Fruit fly (Drosophila melanogaster): ENCODE measurements around the gene Doc3.

Doc3 gene

dm6 chr3L:9025680-9026079 is 20.7 kb downstream of the Doc3 start (continued):
- TF ChIP-seq dmrt99B (tag; optimal IDR thresholded peaks at IDR 0.05) (peak; percentile 95), pita (GFP tag; optimal IDR thresholded peaks at IDR 0.05) (no peak), CG43689 (GFP tag; IDR thresholded peaks at IDR 0.05) (peak; percentile 86), CHES-1-like (GFP tag; optimal IDR thresholded peaks at IDR 0.05) (peak; percentile 70), kah (GFP tag; optimal IDR thresholded peaks at IDR 0.05) (peak; percentile 68), Dip2 (GFP tag; IDR thresholded peaks at IDR 0.05) (0 out of 2 replicates have a peak, but pooled peaks have one; percentile 20), HmgD (GFP tag; optimal IDR thresholded peaks at IDR 0.05) (no peak), CG8290 (GFP tag; optimal IDR thresholded peaks at IDR 0.05) (peak; percentile 85), CG8290 (tag; optimal IDR thresholded peaks at IDR 0.05) (peak in 1 of 2 experiments; percentile 57), Hmx (GFP tag; optimal IDR thresholded peaks at IDR 0.05) (peak; percentile 67), cato (GFP tag; optimal IDR thresholded peaks at IDR 0.05; ENCODE audit: borderline replicate concordance) (peak; percentile 62), Hand (GFP tag; optimal IDR thresholded peaks at IDR 0.05) (peak; percentile 48), tio (GFP tag; optimal IDR thresholded peaks at IDR 0.05) (peak; percentile 70), caup (GFP tag; optimal IDR thresholded peaks at IDR 0.05; ENCODE audit: severe bottlenecking) (peak; percentile 74), D19A (tag; optimal IDR thresholded peaks at IDR 0.05) (peak; percentile 76), dimm (GFP tag; IDR thresholded peaks at IDR 0.05) (peak; percentile 58), Myb (GFP tag; optimal IDR thresholded peaks at IDR 0.05) (peak; percentile 27), sens (GFP tag) (peak; percentile 97), dm (GFP tag; optimal IDR thresholded peaks at IDR 0.05) (peak; percentile 65), Gug (GFP tag; IDR thresholded peaks at IDR 0.05) (peak; percentile 80), gcm2 (GFP tag; optimal IDR thresholded peaks at IDR 0.05) (peak; percentile 75), Nf-YC (tag; optimal IDR thresholded peaks at IDR 0.05) (peak; percentile 26), br (optimal IDR thresholded peaks at IDR 0.05) (no peak), Elba2 (GFP tag; optimal IDR thresholded peaks at IDR 0.05) (peak; percentile 19), CG9817 (tag; optimal IDR thresholded peaks at IDR 0.05) (peak; percentile 71), CG3995 (GFP tag; optimal IDR thresholded peaks at IDR 0.05) (peak; percentile 12), CG14860 (GFP tag; IDR thresholded peaks at IDR 0.05; ENCODE audit: partially characterized antibody) (no peak), pros (GFP tag; optimal IDR thresholded peaks at IDR 0.05) (peak; percentile 75), CG16815 (GFP tag; optimal IDR thresholded peaks at IDR 0.05) (peak; percentile 50), CG6854 (GFP tag; optimal IDR thresholded peaks at IDR 0.05) (peak; percentile 33), CG3726 (GFP tag; IDR thresholded peaks at IDR 0.05) (peak; percentile 86), zf30C (GFP tag; optimal IDR thresholded peaks at IDR 0.05) (peak; percentile 59), kni (GFP tag; optimal IDR thresholded peaks at IDR 0.05) (no peak), CG5180 (GFP tag; optimal IDR thresholded peaks at IDR 0.05) (peak; percentile 74), CG18599 (GFP tag; optimal IDR thresholded peaks at IDR 0.05) (peak; percentile 77), CG15601 (tag; optimal IDR thresholded peaks at IDR 0.05) (peak; percentile 75), gro (GFP tag; optimal IDR thresholded peaks at IDR 0.05) (peak; percentile 57), CG9437 (GFP tag; optimal IDR thresholded peaks at IDR 0.05) (peak; percentile 66), CG15479 (GFP tag; optimal IDR thresholded peaks at IDR 0.05) (no peak), lola (GFP tag; optimal IDR thresholded peaks at IDR 0.05) (peak in 1 of 3 experiments; percentile 79), CG30403 (GFP tag; optimal IDR thresholded peaks at IDR 0.05) (peak; percentile 84), CG11695 (GFP tag; IDR thresholded peaks at IDR 0.05) (peak; percentile 92), da (GFP tag; optimal IDR thresholded peaks at IDR 0.05) (peak; percentile 41), fd96Cb (tag; optimal IDR thresholded peaks at IDR 0.05) (peak; percentile 88), her (GFP tag; optimal IDR thresholded peaks at IDR 0.05) (peak; percentile 37), crol (GFP tag; IDR thresholded peaks at IDR 0.05) (no peak), ab (GFP tag; optimal IDR thresholded peaks at IDR 0.05) (peak; percentile 37), fru (optimal IDR thresholded peaks at IDR 0.05) (no peak), Usf (GFP tag; optimal IDR thresholded peaks at IDR 0.05) (peak; percentile 10), CG11247 (GFP tag; IDR thresholded peaks at IDR 0.05) (peak; percentile 78), B-H1 (GFP tag; IDR thresholded peaks at IDR 0.05) (peak; percentile 84), sim (GFP tag; IDR thresholded peaks at IDR 0.05) (peak; percentile 86)

Data from whole organism, embryonic.